Fruit fly (Drosophila melanogaster): ENCODE data around the gene Men.

- TF ChIP-seq Pif1B (GFP tag; optimal IDR thresholded peaks at IDR 0.05) (no peak), CG32121 (GFP tag; IDR thresholded peaks at IDR 0.05) (no peak), CG14655 (GFP tag; optimal IDR thresholded peaks at IDR 0.05) (no peak), CG13204 (GFP tag; optimal IDR thresholded peaks at IDR 0.05) (no peak), Ets98B (GFP tag; IDR thresholded peaks at IDR 0.05) (no peak), CG34367 (tag; optimal IDR thresholded peaks at IDR 0.05) (no peak), Snoo (tag; optimal IDR thresholded peaks at IDR 0.05) (no peak), CG4496 (GFP tag; IDR thresholded peaks at IDR 0.05) (no peak), D1 (tag; optimal IDR thresholded peaks at IDR 0.05) (no peak), CG10348 (GFP tag; IDR thresholded peaks at IDR 0.05) (no peak)
Observed at dm6 chr3R:12692497-12692896, 29.7 kb downstream of the Men start, which contains the start of gene CG31347.

Data from whole organism, pupa.